Worm (Caenorhabditis elegans) whole organism, L2 larva: ENCODE results near the gene Y60A3A.24.

Experiments
- C34F6.9 ChIP-seq: fragments of 150-350 bp; optimal IDR thresholded peaks from 2 replicates; lab custom pipeline; 2014; ENCODE audit warnings: missing biosample characterization, missing genetic modification characterization
- alr-1 ChIP-seq: fragments of 150-350 bp; optimal IDR thresholded peaks from 2 replicates; lab custom pipeline; 2014; ENCODE audit warnings: missing biosample characterization, missing genetic modification characterization
- ceh-82 ChIP-seq: fragments of 150-350 bp; optimal IDR thresholded peaks from 2 replicates; lab custom pipeline; 2014; ENCODE audit warnings: missing biosample characterization, missing genetic modification characterization
- elt-1 ChIP-seq: fragments of 150-350 bp; optimal IDR thresholded peaks from 2 replicates; lab custom pipeline; 2014; ENCODE audit warnings: missing biosample characterization, missing genetic modification characterization
- elt-3 ChIP-seq: sonication (generic microtip); optimal IDR thresholded peaks from 2 replicates; lab custom pipeline; 2017; ENCODE audit warnings: missing biosample characterization, missing genetic modification characterization
- fos-1 ChIP-seq: fragments of 150-350 bp; optimal IDR thresholded peaks from 2 replicates; lab custom pipeline; 2014; ENCODE audit warnings: missing biosample characterization, missing genetic modification characterization
- lin-13 ChIP-seq: fragments of 150-350 bp; optimal IDR thresholded peaks from 2 replicates; lab custom pipeline; 2014; ENCODE audit warnings: missing biosample characterization, missing genetic modification reagents, missing genetic modification characterization
- lin-39 ChIP-seq: fragments of 150-350 bp; optimal IDR thresholded peaks from 2 replicates; lab custom pipeline; 2014; ENCODE audit warnings: missing biosample characterization, missing genetic modification reagents, missing genetic modification characterization
- nhr-237 ChIP-seq: fragments of 150-350 bp; optimal IDR thresholded peaks from 2 replicates; lab custom pipeline; 2014; ENCODE audit warnings: missing biosample characterization, missing genetic modification characterization
- nhr-25 ChIP-seq: fragments of 150-350 bp; sonication (generic microtip); optimal IDR thresholded peaks from 3 replicates; lab custom pipeline; 2014; ENCODE audit warnings: missing biosample characterization, missing genetic modification characterization
- nhr-77 ChIP-seq: fragments of 150-350 bp; optimal IDR thresholded peaks from 2 replicates; lab custom pipeline; 2014; ENCODE audit warnings: missing biosample characterization, missing genetic modification characterization
- skn-1 ChIP-seq: sonication (generic microtip); optimal IDR thresholded peaks from 2 replicates; lab custom pipeline; 2017; ENCODE audit warnings: missing biosample characterization, missing genetic modification characterization
- unc-62 ChIP-seq: fragments of 150-350 bp; optimal IDR thresholded peaks from 2 replicates; lab custom pipeline; 2014; ENCODE audit warnings: missing biosample characterization, missing genetic modification reagents, missing genetic modification characterization
- ztf-11 ChIP-seq: sonication (generic microtip); optimal IDR thresholded peaks from 2 replicates; lab custom pipeline; 2017; ENCODE audit warnings: missing biosample characterization, missing genetic modification characterization

DNA sequence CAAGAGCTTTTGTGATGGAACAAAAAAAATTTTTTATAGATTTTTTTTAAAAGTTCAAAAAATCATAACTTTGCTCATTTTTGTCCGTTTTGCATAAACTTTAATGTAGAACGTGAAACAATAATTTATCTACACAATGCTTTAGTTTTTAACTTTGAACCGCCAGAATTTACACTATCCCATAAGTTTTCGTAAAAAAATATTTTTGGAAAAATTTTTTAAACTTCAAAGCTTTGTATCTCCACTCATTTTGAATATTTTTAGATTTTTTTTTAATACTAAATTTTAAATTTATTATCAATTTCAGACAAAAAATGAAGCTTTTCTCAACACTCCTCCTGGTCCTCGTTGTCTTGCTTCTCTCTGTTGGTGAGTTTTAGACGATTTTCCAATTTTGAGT, 30.0 kb upstream of the Y60A3A.24 start, which contains the start of gene Y60A3A.21:
- TF ChIP-seq nhr-237 (tag; lab: Kevin White, UChicago) (no peak), lin-39 (tag; lab: Kevin White, UChicago) (no peak), C34F6.9 (tag; lab: Kevin White, UChicago) (no peak), alr-1 (tag; lab: Kevin White, UChicago) (no peak), elt-3 (tag; lab: Kevin White, UChicago) (no peak), nhr-77 (tag; lab: Kevin White, UChicago) (no peak), skn-1 (tag; lab: Kevin White, UChicago) (no peak), elt-1 (tag; lab: Kevin White, UChicago) (no peak), fos-1 (tag; lab: Kevin White, UChicago) (no peak), lin-13 (GFP tag; lab: Kevin White, UChicago) (no peak), nhr-25 (tag; lab: Kevin White, UChicago) (no peak), ceh-82 (tag; lab: Kevin White, UChicago) (no peak), ztf-11 (no peak), unc-62 (GFP tag; lab: Kevin White, UChicago) (no peak)
